Fruit fly (Drosophila melanogaster) whole organism: Measurements from ENCODE around the gene Trm7-34.

Experiments
- CG8478 ChIP-seq: fragments of >200 bp; optimal IDR thresholded peaks from 2 replicates; lab custom pipeline; 2018; ENCODE audit warnings: inconsistent platforms
- Dll ChIP-seq: fragments of >200 bp; optimal IDR thresholded peaks from 2 replicates; lab custom pipeline; 2017
- EcR ChIP-seq, 2 experiments: fragments of >200 bp; optimal IDR thresholded peaks; 2 replicates each; lab custom pipeline; 2017; ENCODE audit warnings: missing biosample characterization in 2 of 2, missing genetic modification characterization in 2 of 2, missing genetic modification reagents in 2 of 2
- pan ChIP-seq: fragments of >200 bp; optimal IDR thresholded peaks from 2 replicates; lab custom pipeline; 2017
- psq ChIP-seq: fragments of >200 bp; optimal IDR thresholded peaks from 2 replicates; lab custom pipeline; 2017
- usp ChIP-seq: fragments of >200 bp; optimal IDR thresholded peaks from 2 replicates; lab custom pipeline; 2017; ENCODE audit warnings: missing biosample characterization, missing genetic modification characterization, mixed read lengths

Trm7-34 gene

dm6 chr3R:21090230-21091021, 43.3 kb downstream of the Trm7-34 start:
- TF ChIP-seq EcR (GFP tag; optimal IDR thresholded peaks at IDR 0.05; lab: Kevin White, UChicago) = no peak
- TF ChIP-seq Dll (lab: Kevin White, UChicago) = no peak

DNA sequence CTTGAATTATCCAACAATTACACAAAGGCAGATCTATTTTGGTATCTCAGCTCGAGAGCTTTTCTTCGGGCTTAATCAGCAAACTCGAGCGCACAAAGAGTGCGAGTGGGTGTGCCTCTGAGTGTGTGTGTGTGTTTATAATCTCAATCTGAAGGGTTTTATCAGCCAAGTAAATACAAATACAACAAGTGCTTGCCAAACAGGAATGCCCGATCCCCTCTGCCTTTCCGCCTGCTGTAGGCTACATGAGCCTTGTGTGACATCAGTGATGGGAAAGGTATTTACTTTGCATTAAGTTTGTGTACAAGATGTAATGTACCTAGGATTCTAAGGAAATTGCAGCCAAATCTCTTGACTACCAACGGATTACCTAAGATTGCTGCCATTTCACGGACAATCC, 44.3 kb downstream of the Trm7-34 start:
- TF ChIP-seq usp (GFP tag; lab: Kevin White, UChicago) = no peak
- no peak for TF ChIP-seq psq (lab: Kevin White, UChicago)
- TF ChIP-seq EcR (GFP tag; optimal IDR thresholded peaks at IDR 0.05; lab: Kevin White, UChicago) = no peak
- no peak for TF ChIP-seq pan (lab: Kevin White, UChicago)
- no peak for TF ChIP-seq Dll (lab: Kevin White, UChicago)

DNA sequence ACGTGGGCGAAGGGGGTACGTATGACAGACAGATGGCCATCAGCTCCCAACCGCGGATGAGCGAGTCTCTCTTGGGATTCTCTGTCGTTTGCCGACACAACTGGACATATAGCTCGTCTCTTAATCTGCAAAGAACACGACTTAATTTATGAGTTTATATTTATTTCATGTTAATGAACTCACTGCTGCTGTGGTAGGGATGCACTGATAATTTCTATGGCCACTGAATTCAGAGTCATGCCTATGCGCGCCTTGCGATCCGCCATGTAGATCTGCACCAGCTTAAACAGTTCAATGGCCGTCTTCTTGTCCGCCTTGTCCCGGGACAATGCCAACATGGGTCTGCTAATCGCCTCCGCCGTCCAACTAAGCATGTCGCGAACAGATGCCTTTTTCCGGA, 48.7 kb downstream of the Trm7-34 start:
- TF ChIP-seq usp (GFP tag; lab: Kevin White, UChicago) = no peak
- no peak for TF ChIP-seq pan (lab: Kevin White, UChicago)
- no peak for TF ChIP-seq Dll (lab: Kevin White, UChicago)
- TF ChIP-seq EcR (GFP tag; optimal IDR thresholded peaks at IDR 0.05; lab: Kevin White, UChicago) = no peak
- TF ChIP-seq psq (lab: Kevin White, UChicago) = no peak
- TF ChIP-seq CG8478 (lab: Kevin White, UChicago) = no peak
